Worm (Caenorhabditis elegans) whole organism, mixed stage, embryonic: ENCODE measurements around the gene F21D9.2.

Experiments
- ceh-43 ChIP-seq: fragments of 200-800 bp; sonication (Bioruptor generic); optimal IDR thresholded peaks from 2 replicates; lab custom pipeline; 2018; ENCODE audit warnings: mild to moderate bottlenecking, missing genetic modification characterization, moderate library complexity, missing compliant biosample characterization
- elt-1 ChIP-seq: sonication (generic microtip); optimal IDR thresholded peaks from 2 replicates; lab custom pipeline; 2017; ENCODE audit warnings: missing genetic modification characterization, mild to moderate bottlenecking, missing compliant biosample characterization, antibody characterized with exemption, moderate library complexity, borderline replicate concordance; ENCODE audit not compliant: insufficient read depth
- lsy-2 ChIP-seq: fragments of 150-350 bp; optimal IDR thresholded peaks from 2 replicates; lab custom pipeline; 2014; ENCODE audit warnings: missing biosample characterization, missing genetic modification characterization
- mab-5 ChIP-seq: fragments of 150-350 bp; optimal IDR thresholded peaks from 2 replicates; lab custom pipeline; 2014; ENCODE audit warnings: missing biosample characterization, missing genetic modification characterization
- mep-1 ChIP-seq: fragments of 150-350 bp; optimal IDR thresholded peaks from 2 replicates; lab custom pipeline; 2017; ENCODE audit warnings: missing biosample characterization, missing genetic modification reagents, missing genetic modification characterization, inconsistent platforms
- nhr-237 ChIP-seq: fragments of 150-350 bp; optimal IDR thresholded peaks from 2 replicates; lab custom pipeline; 2014; ENCODE audit warnings: missing biosample characterization, missing genetic modification characterization
- nhr-28 ChIP-seq: fragments of 150-350 bp; optimal IDR thresholded peaks from 2 replicates; lab custom pipeline; 2014; ENCODE audit warnings: missing biosample characterization, missing genetic modification characterization
- unc-39 ChIP-seq: fragments of 150-350 bp; optimal IDR thresholded peaks from 2 replicates; lab custom pipeline; 2014; ENCODE audit warnings: missing biosample characterization, missing genetic modification characterization
- unc-62 ChIP-seq: fragments of 150-350 bp; optimal IDR thresholded peaks from 2 replicates; lab custom pipeline; 2014; ENCODE audit warnings: missing biosample characterization, missing genetic modification reagents, missing genetic modification characterization
- ztf-11 ChIP-seq: fragments of 150-350 bp; optimal IDR thresholded peaks from 2 replicates; lab custom pipeline; 2014; ENCODE audit warnings: missing biosample characterization, missing genetic modification characterization

DNA sequence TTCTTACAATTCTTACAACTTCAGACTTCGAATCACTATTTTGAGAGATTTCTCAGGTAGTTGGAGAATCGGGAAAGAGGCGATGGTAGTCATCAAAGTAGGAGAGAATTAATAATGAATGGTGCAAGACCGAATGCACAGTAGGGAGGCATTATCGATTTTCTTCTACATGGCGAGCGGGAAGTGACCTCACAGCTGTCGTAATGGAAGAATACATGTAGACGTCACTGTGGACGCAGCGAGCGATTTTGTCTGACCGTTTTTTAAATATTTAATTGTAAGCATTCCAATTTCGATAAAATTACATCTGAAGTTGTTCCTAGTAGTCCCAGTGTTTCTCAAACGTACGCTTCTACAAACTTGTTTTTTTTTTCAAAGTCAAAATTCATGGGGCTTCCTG, 47.3 kb upstream of the F21D9.2 start, which contains the start of gene F55C9.11:
- TF ChIP-seq mab-5 (tag; lab: Kevin White, UChicago) (no peak), lsy-2 (tag; lab: Kevin White, UChicago) (no peak), unc-62 (GFP tag; lab: Kevin White, UChicago) (no peak), elt-1 (tag; lab: Kevin White, UChicago) (no peak), ztf-11 (tag; lab: Kevin White, UChicago) (no peak), ceh-43 (GFP tag; lab: Kevin White, UChicago) (no peak), nhr-28 (tag; lab: Kevin White, UChicago) (no peak), mep-1 (no peak), nhr-237 (tag; lab: Kevin White, UChicago) (no peak), unc-39 (no peak)
